Fruit fly (Drosophila melanogaster) whole organism, embryonic: ENCODE results near the gene Mgat4a.
A peak's percentile ranks its signal among the peaks of the same experiment; 100 is the strongest.

ENCODE experiments used
- Ada2b ChIP-seq: fragments of 200-800 bp; sonication (Bioruptor generic); IDR thresholded peaks from 2 replicates; pipeline ENCODE4 v1.3.6; 2022; ENCODE audit warnings: missing biosample characterization, missing genetic modification characterization
- Adf1 ChIP-seq: fragments of 200-800 bp; sonication (Bioruptor generic); IDR thresholded peaks from 2 replicates; pipeline ENCODE4 v1.3.6; 2022; ENCODE audit warnings: missing biosample characterization, missing genetic modification characterization
- Atf-2 ChIP-seq: fragments of 200-800 bp; sonication (Bioruptor generic); optimal IDR thresholded peaks from 2 replicates; lab custom pipeline; 2016; ENCODE audit warnings: missing biosample characterization, missing genetic modification characterization
- CG10321 ChIP-seq: fragments of 200-800 bp; sonication (Bioruptor generic); IDR thresholded peaks from 2 replicates; pipeline ENCODE4 v1.3.6; 2022; ENCODE audit warnings: missing biosample characterization, missing genetic modification characterization
- CG10366 ChIP-seq: fragments of 200-800 bp; sonication (Bioruptor generic); IDR thresholded peaks from 2 replicates; pipeline ENCODE4 v1.3.6; 2022; ENCODE audit warnings: missing biosample characterization, missing genetic modification characterization
- CG11723 ChIP-seq: fragments of 200-800 bp; sonication (Bioruptor generic); optimal IDR thresholded peaks from 2 replicates; lab custom pipeline; 2017; ENCODE audit warnings: missing biosample characterization, mild to moderate bottlenecking, missing genetic modification characterization
- CG14667 ChIP-seq: fragments of 200-800 bp; sonication (Bioruptor generic); IDR thresholded peaks from 2 replicates; pipeline ENCODE4 v1.3.6; 2022; ENCODE audit warnings: missing biosample characterization, missing genetic modification characterization
- CG15479 ChIP-seq: fragments of 200-800 bp; sonication (Bioruptor generic); optimal IDR thresholded peaks from 3 replicates; lab custom pipeline; 2019; ENCODE audit warnings: missing biosample characterization, mild to moderate bottlenecking, missing genetic modification characterization, moderate library complexity
- CG18599 ChIP-seq: fragments of 200-800 bp; sonication (Bioruptor generic); optimal IDR thresholded peaks from 3 replicates; lab custom pipeline; 2017; ENCODE audit warnings: missing biosample characterization, missing genetic modification characterization, mild to moderate bottlenecking, moderate library complexity, missing genetic modification reagents
- CG18764 ChIP-seq: fragments of 200-800 bp; sonication (Bioruptor generic); optimal IDR thresholded peaks from 3 replicates; lab custom pipeline; 2016; ENCODE audit warnings: missing biosample characterization, missing genetic modification characterization
- CG2889 ChIP-seq: fragments of 200-800 bp; sonication (Bioruptor generic); IDR thresholded peaks from 3 replicates; pipeline ENCODE4 v1.3.6; 2022; ENCODE audit warnings: missing biosample characterization, missing genetic modification characterization
- CG3065 ChIP-seq: fragments of 200-800 bp; sonication (Bioruptor generic); optimal IDR thresholded peaks from 2 replicates; lab custom pipeline; 2016; ENCODE audit warnings: missing biosample characterization, missing genetic modification characterization
- CG34376 ChIP-seq: fragments of 200-800 bp; sonication (Bioruptor generic); optimal IDR thresholded peaks from 2 replicates; lab custom pipeline; 2018; ENCODE audit warnings: missing biosample characterization, mild to moderate bottlenecking, missing genetic modification characterization
- CG34422 ChIP-seq: fragments of 200-800 bp; sonication (Bioruptor generic); IDR thresholded peaks from 3 replicates; pipeline ENCODE4 v1.3.6; 2022; ENCODE audit warnings: missing biosample characterization, missing genetic modification characterization
- CG4404 ChIP-seq: fragments of 200-800 bp; sonication (Bioruptor generic); IDR thresholded peaks from 2 replicates; pipeline ENCODE4 v1.3.6; 2022; ENCODE audit warnings: missing biosample characterization, missing genetic modification characterization
- CG6689 ChIP-seq: fragments of 200-800 bp; sonication (Bioruptor generic); IDR thresholded peaks from 2 replicates; pipeline ENCODE4 v1.3.6; 2022; ENCODE audit warnings: missing biosample characterization, missing genetic modification characterization
- CG7786 ChIP-seq: fragments of 200-800 bp; sonication (Bioruptor generic); optimal IDR thresholded peaks from 2 replicates; lab custom pipeline; 2016; ENCODE audit warnings: missing biosample characterization, missing genetic modification characterization
- CG8290 ChIP-seq, 3 experiments: fragments of 200-800 bp; sonication (Bioruptor generic); optimal IDR thresholded peaks; 2 replicates each; lab custom pipeline; 2016 to 2019; ENCODE audit warnings: missing biosample characterization in 3 of 3, missing genetic modification characterization in 3 of 3, mild to moderate bottlenecking in 2 of 3, moderate library complexity in 1 of 3
- CG8359 ChIP-seq: fragments of 200-800 bp; sonication (Bioruptor generic); optimal IDR thresholded peaks from 2 replicates; lab custom pipeline; 2017; ENCODE audit warnings: missing biosample characterization, mild to moderate bottlenecking, missing genetic modification characterization, borderline replicate concordance
- CG9215 ChIP-seq: fragments of 200-800 bp; sonication (Bioruptor generic); IDR thresholded peaks from 2 replicates; pipeline ENCODE4 v1.3.6; 2022; ENCODE audit warnings: missing biosample characterization, missing genetic modification characterization
- CG9609 ChIP-seq: fragments of 200-800 bp; sonication (Bioruptor generic); optimal IDR thresholded peaks from 3 replicates; lab custom pipeline; 2016; ENCODE audit warnings: missing biosample characterization, missing genetic modification characterization
- CG9876 ChIP-seq: fragments of 200-800 bp; sonication (Bioruptor generic); optimal IDR thresholded peaks from 2 replicates; lab custom pipeline; 2016; ENCODE audit warnings: missing biosample characterization, missing genetic modification characterization
- CG9932 ChIP-seq: fragments of 200-800 bp; sonication (Bioruptor generic); IDR thresholded peaks from 2 replicates; pipeline ENCODE4 v1.3.6; 2022; ENCODE audit warnings: missing biosample characterization, missing genetic modification characterization
- Dbx ChIP-seq: fragments of 200-800 bp; sonication (Bioruptor generic); IDR thresholded peaks from 3 replicates; pipeline ENCODE4 v1.3.6; 2022; ENCODE audit warnings: missing biosample characterization, missing genetic modification characterization
- E2f2 ChIP-seq: fragments of 200-800 bp; sonication (Bioruptor generic); IDR thresholded peaks from 2 replicates; pipeline ENCODE4 v1.3.6; 2022; ENCODE audit warnings: missing biosample characterization, missing genetic modification characterization
- HmgZ ChIP-seq: fragments of 200-800 bp; sonication (Bioruptor generic); optimal IDR thresholded peaks from 2 replicates; lab custom pipeline; 2018; ENCODE audit warnings: missing biosample characterization, mild to moderate bottlenecking, missing genetic modification characterization
- Hsf ChIP-seq: fragments of 200-800 bp; sonication (Bioruptor generic); optimal IDR thresholded peaks from 3 replicates; lab custom pipeline; 2016; ENCODE audit warnings: missing biosample characterization, missing genetic modification characterization
- Neu2 ChIP-seq: fragments of 200-800 bp; sonication (Bioruptor generic); optimal IDR thresholded peaks from 3 replicates; lab custom pipeline; 2016; ENCODE audit warnings: missing biosample characterization, missing genetic modification characterization, borderline replicate concordance
- Nf-YA ChIP-seq: fragments of 200-800 bp; sonication (Bioruptor generic); IDR thresholded peaks from 2 replicates; pipeline ENCODE4 v1.3.6; 2022; ENCODE audit warnings: missing biosample characterization, missing genetic modification characterization
- Sin3A ChIP-seq: fragments of >200 bp; optimal IDR thresholded peaks from 2 replicates; lab custom pipeline; 2018
- Sox102F ChIP-seq: fragments of 200-800 bp; sonication (Bioruptor generic); optimal IDR thresholded peaks from 2 replicates; lab custom pipeline; 2018; ENCODE audit warnings: missing biosample characterization, mild to moderate bottlenecking, missing genetic modification characterization, moderate library complexity
- Ssrp ChIP-seq: fragments of 200-800 bp; sonication (Bioruptor generic); optimal IDR thresholded peaks from 2 replicates; lab custom pipeline; 2018; ENCODE audit warnings: missing biosample characterization, mild to moderate bottlenecking, missing genetic modification characterization, moderate library complexity
- TFAM ChIP-seq: fragments of 200-800 bp; sonication (Bioruptor generic); optimal IDR thresholded peaks from 2 replicates; lab custom pipeline; 2017; ENCODE audit warnings: missing biosample characterization, missing genetic modification characterization, inconsistent platforms
- amos ChIP-seq: fragments of 200-800 bp; sonication (Bioruptor generic); IDR thresholded peaks from 2 replicates; pipeline ENCODE4 v1.3.6; 2022; ENCODE audit warnings: missing biosample characterization, missing genetic modification characterization; ENCODE audit not compliant: partially characterized antibody
- bsh ChIP-seq, 2 experiments: fragments of 200-800 bp; sonication (Bioruptor generic); optimal IDR thresholded peaks; 2 replicates each; lab custom pipeline; 2017 to 2018; ENCODE audit warnings: mild to moderate bottlenecking in 2 of 2, missing biosample characterization in 2 of 2, missing genetic modification characterization in 2 of 2, moderate library complexity in 1 of 2
- cg ChIP-seq: fragments of 200-800 bp; sonication (Bioruptor generic); optimal IDR thresholded peaks from 3 replicates; lab custom pipeline; 2019; ENCODE audit warnings: missing biosample characterization, mild to moderate bottlenecking, missing genetic modification characterization, moderate library complexity
- croc ChIP-seq: fragments of 200-800 bp; sonication (Bioruptor generic); conservative IDR thresholded peaks from 3 replicates; pipeline ENCODE4 v1.3.6; 2022; ENCODE audit warnings: missing biosample characterization, missing genetic modification characterization
- crol ChIP-seq: fragments of 200-800 bp; sonication (Bioruptor generic); IDR thresholded peaks from 2 replicates; pipeline ENCODE4 v1.3.6; 2022; ENCODE audit warnings: missing biosample characterization, missing genetic modification characterization
- crp ChIP-seq, 2 experiments: fragments of 200-800 bp; sonication (Bioruptor generic); optimal IDR thresholded peaks; 2 replicates in 1 of 2; 3 replicates in 1 of 2; lab custom pipeline; 2017; ENCODE audit warnings: missing biosample characterization in 2 of 2, missing genetic modification characterization in 2 of 2, mild to moderate bottlenecking in 1 of 2, moderate library complexity in 1 of 2
- cwo ChIP-seq: fragments of 200-800 bp; sonication (Bioruptor generic); optimal IDR thresholded peaks from 3 replicates; lab custom pipeline; 2017; ENCODE audit warnings: missing biosample characterization, missing genetic modification characterization, mild to moderate bottlenecking, moderate library complexity, missing genetic modification reagents
- dm ChIP-seq: fragments of 200-800 bp; sonication (Bioruptor generic); optimal IDR thresholded peaks from 3 replicates; lab custom pipeline; 2016; ENCODE audit warnings: missing biosample characterization, missing genetic modification characterization
- eyg ChIP-seq: fragments of 200-800 bp; sonication (Bioruptor generic); optimal IDR thresholded peaks from 3 replicates; lab custom pipeline; 2016; ENCODE audit warnings: missing biosample characterization, missing genetic modification characterization
- klu ChIP-seq: fragments of 200-800 bp; sonication (Bioruptor generic); IDR thresholded peaks from 2 replicates; pipeline ENCODE4 v1.3.6; 2022; ENCODE audit warnings: missing biosample characterization, missing genetic modification characterization
- lmd ChIP-seq: fragments of 200-800 bp; sonication (Bioruptor generic); IDR thresholded peaks from 2 replicates; pipeline ENCODE4 v1.3.6; 2022; ENCODE audit warnings: missing biosample characterization, missing genetic modification characterization
- nom ChIP-seq: fragments of 200-800 bp; sonication (Bioruptor generic); optimal IDR thresholded peaks from 2 replicates; lab custom pipeline; 2017; ENCODE audit warnings: missing biosample characterization, missing genetic modification characterization, mild to moderate bottlenecking, moderate library complexity, missing genetic modification reagents
- odd ChIP-seq: fragments of 200-800 bp; sonication (Bioruptor generic); optimal IDR thresholded peaks from 2 replicates; lab custom pipeline; 2017; ENCODE audit warnings: missing biosample characterization, mild to moderate bottlenecking, missing genetic modification characterization
- seq ChIP-seq: fragments of 200-800 bp; sonication (Bioruptor generic); IDR thresholded peaks from 2 replicates; pipeline ENCODE4 v1.3.6; 2022; ENCODE audit warnings: missing biosample characterization, missing genetic modification characterization
- sisA ChIP-seq: fragments of 200-800 bp; sonication (Bioruptor generic); IDR thresholded peaks from 2 replicates; pipeline ENCODE4 v1.3.6; 2022; ENCODE audit warnings: missing biosample characterization, missing genetic modification characterization
- so ChIP-seq: fragments of 200-800 bp; sonication (Bioruptor generic); IDR thresholded peaks from 3 replicates; pipeline ENCODE4 v1.3.6; 2022; ENCODE audit warnings: missing biosample characterization, missing genetic modification characterization
- sr ChIP-seq: fragments of 200-800 bp; sonication (Bioruptor generic); IDR thresholded peaks from 3 replicates; pipeline ENCODE4 v1.3.6; 2022; ENCODE audit warnings: missing biosample characterization, missing genetic modification characterization
- stc ChIP-seq: fragments of 200-800 bp; sonication (Bioruptor generic); IDR thresholded peaks from 2 replicates; pipeline ENCODE4 v1.3.6; 2022; ENCODE audit warnings: missing biosample characterization, missing genetic modification characterization

Mgat4a gene

DNA sequence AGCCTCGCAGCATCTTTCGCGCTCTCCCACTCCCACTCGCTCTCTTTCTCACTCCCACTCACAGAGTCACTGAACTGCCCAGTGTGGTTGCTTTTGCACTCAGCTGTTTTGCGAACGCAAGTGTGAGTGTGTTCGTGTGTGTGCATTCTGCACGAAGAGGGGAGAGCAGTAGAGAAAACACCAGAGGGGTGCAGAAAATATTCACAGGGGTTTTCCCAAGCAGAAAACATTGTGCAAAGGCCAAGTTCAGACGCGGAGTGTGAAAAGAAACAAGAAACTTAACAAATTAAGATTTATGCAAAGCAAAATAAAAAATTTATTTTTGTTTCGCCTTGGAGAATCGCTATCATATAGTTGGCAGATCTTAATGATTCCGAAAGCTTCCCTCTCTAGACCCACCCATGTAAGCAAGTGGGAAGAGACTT, 23.7 kb downstream of the Mgat4a start:
- TF ChIP-seq seq (no peak; the same call in none of the 2 replicates), CG8359 (GFP tag; lab: Kevin White, UChicago) (no peak), CG15479 (GFP tag; lab: Kevin White, UChicago) (peak; percentile 89), CG34376 (GFP tag; lab: Kevin White, UChicago) (no peak), nom (GFP tag; lab: Kevin White, UChicago) (peak; percentile 59), eyg (GFP tag; lab: Kevin White, UChicago) (no peak), cg (GFP tag; lab: Kevin White, UChicago) (peak; percentile 76), lmd (GFP tag; lab: Robert Waterston, UW) (peak; percentile 55), dm (GFP tag; lab: Kevin White, UChicago) (no peak), TFAM (GFP tag; lab: Kevin White, UChicago) (no peak), CG11723 (GFP tag; lab: Kevin White, UChicago) (no peak), Ada2b (GFP tag; lab: Robert Waterston, UW) (peak; percentile 31; the same call in 1 of the 2 replicates), CG7786 (peak; percentile 16), CG4404 (GFP tag; lab: Robert Waterston, UW) (no peak), bsh (GFP tag; optimal IDR thresholded peaks at IDR 0.05; lab: Kevin White, UChicago) (peak in 1 of 2 experiments; percentile 27), amos (GFP tag; lab: Robert Waterston, UW) (no peak), stc (GFP tag; lab: Robert Waterston, UW) (0 out of 2 replicates have a peak, but pooled peaks have one; percentile 35), Ssrp (tag; lab: Kevin White, UChicago) (no peak), CG8290 (GFP tag; optimal IDR thresholded peaks at IDR 0.05; lab: Kevin White, UChicago) (no peak), CG8290 (tag; optimal IDR thresholded peaks at IDR 0.05; lab: Kevin White, UChicago) (peak in 1 of 2 experiments; percentile 22), Nf-YA (GFP tag; lab: Robert Waterston, UW) (no peak), CG9609 (GFP tag; lab: Kevin White, UChicago) (no peak), crp (GFP tag; optimal IDR thresholded peaks at IDR 0.05; lab: Kevin White, UChicago) (peak in 1 of 2 experiments; percentile 63), Atf-2 (GFP tag; lab: Kevin White, UChicago) (peak; percentile 12), CG9932 (GFP tag; lab: Robert Waterston, UW) (peak; percentile 27; the same call in 1 of the 2 replicates), CG10366 (GFP tag; lab: Robert Waterston, UW) (peak; percentile 31), Adf1 (GFP tag; lab: Robert Waterston, UW) (no peak), Neu2 (GFP tag; lab: Kevin White, UChicago) (no peak), Sin3A (no peak), CG2889 (GFP tag; lab: Robert Waterston, UW) (no peak), CG34422 (GFP tag; lab: Robert Waterston, UW) (peak; percentile 44; the same call in 1 of the 3 replicates), CG6689 (no peak), CG3065 (GFP tag; lab: Kevin White, UChicago) (no peak), sisA (GFP tag; lab: Robert Waterston, UW) (peak; percentile 33; the same call in 1 of the 2 replicates), so (GFP tag; lab: Robert Waterston, UW) (no peak), sr (GFP tag; lab: Robert Waterston, UW) (peak; percentile 64; the same call in 2 of the 3 replicates), Dbx (GFP tag; lab: Robert Waterston, UW) (peak; percentile 41; the same call in 2 of the 3 replicates), HmgZ (tag; lab: Kevin White, UChicago) (no peak), CG18599 (GFP tag; lab: Kevin White, UChicago) (peak; percentile 42), CG9876 (GFP tag; lab: Kevin White, UChicago) (no peak), CG10321 (no peak), E2f2 (no peak), Sox102F (peak; percentile 9), CG9215 (peak; percentile 33; the same call in 1 of the 2 replicates), odd (no peak), crol (GFP tag; lab: Robert Waterston, UW) (peak; percentile 81), klu (GFP tag; lab: Robert Waterston, UW) (0 out of 2 replicates have a peak, but pooled peaks have one; percentile 42), Hsf (GFP tag; lab: Kevin White, UChicago) (peak; percentile 8), croc (GFP tag; lab: Robert Waterston, UW) (no peak), CG18764 (GFP tag; lab: Kevin White, UChicago) (no peak), cwo (GFP tag; lab: Kevin White, UChicago) (no peak), CG14667 (GFP tag; lab: Robert Waterston, UW) (peak; percentile 13; the same call in 1 of the 2 replicates)
